5 fruit fly cellular contexts compared by ENCODE assay signal in the genomic region with DNA sequence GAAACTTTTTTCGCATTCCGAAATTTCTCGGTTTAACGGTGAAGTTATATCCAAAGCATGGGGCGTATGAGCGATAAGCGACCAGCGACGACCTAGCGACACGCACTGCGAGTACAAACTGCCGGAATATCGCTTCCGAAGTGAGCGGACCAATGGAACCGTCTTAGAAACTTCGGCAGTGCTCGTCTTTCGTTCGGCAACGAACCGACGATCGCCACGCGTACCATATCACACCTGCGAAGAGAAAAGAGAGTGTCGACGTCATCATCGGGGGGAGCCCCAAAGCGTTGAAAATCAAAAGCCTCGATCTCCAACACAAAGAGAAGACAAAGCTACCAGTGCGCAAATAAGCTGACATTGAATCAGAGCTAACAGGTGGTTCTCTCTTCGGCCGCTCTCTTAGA.
A peak's percentile ranks its signal among the peaks of the same experiment; 100 is the strongest.
TF ChIP-seq lines count a peak whose summit lies in the region.

A gene (minus strand): TSS at position 118 of the 404 bp plus-strand sequence.

- no peak for TF ChIP-seq CTCF in whole organism, embryonic (GFP tag; optimal IDR thresholded peaks at IDR 0.05; lab: Kevin White, UChicago)

TF ChIP-seq in whole organism, adult, 20 proteins besides CTCF, POLR2A, EP300 and RAD21:
- TF ChIP-seq CG12768 (GFP tag; optimal IDR thresholded peaks at IDR 0.05; lab: Kevin White, UChicago) (peak; percentile 34), kay (GFP tag; lab: Kevin White, UChicago; ENCODE audit: borderline replicate concordance) (peak; percentile 42), cic (GFP tag; optimal IDR thresholded peaks at IDR 0.05; lab: Kevin White, UChicago) (peak; percentile 52), Hr96 (GFP tag; optimal IDR thresholded peaks at IDR 0.05; lab: Kevin White, UChicago) (peak; percentile 41), Mnt (GFP tag; optimal IDR thresholded peaks at IDR 0.05; lab: Kevin White, UChicago) (peak; percentile 86), cnc (optimal IDR thresholded peaks at IDR 0.05; lab: Kevin White, UChicago) (no peak), CG33017 (tag; optimal IDR thresholded peaks at IDR 0.05; lab: Kevin White, UChicago) (peak; percentile 45), pad (GFP tag; optimal IDR thresholded peaks at IDR 0.05; lab: Kevin White, UChicago) (peak; percentile 95), CG14711 (tag; optimal IDR thresholded peaks at IDR 0.05; lab: Kevin White, UChicago) (no peak), ovo (GFP tag; optimal IDR thresholded peaks at IDR 0.05; lab: Kevin White, UChicago) (peak; percentile 81), CG11617 (GFP tag; optimal IDR thresholded peaks at IDR 0.05; lab: Kevin White, UChicago) (no peak), bab1 (GFP tag; optimal IDR thresholded peaks at IDR 0.05; lab: Kevin White, UChicago) (peak; percentile 50)

TF ChIP-seq in whole organism, embryonic, 481 proteins besides CTCF, POLR2A, EP300 and RAD21 (continues in another document):
- TF ChIP-seq caup (GFP tag; optimal IDR thresholded peaks at IDR 0.05; lab: Kevin White, UChicago; ENCODE audit: severe bottlenecking) (peak; percentile 33), Drgx (GFP tag; IDR thresholded peaks at IDR 0.05; lab: Robert Waterston, UW) (peak; percentile 29; the same call in 1 of the 2 replicates), ssp (GFP tag; IDR thresholded peaks at IDR 0.05; lab: Robert Waterston, UW) (no peak), bsh (GFP tag; optimal IDR thresholded peaks at IDR 0.05; lab: Kevin White, UChicago) (peak in 1 of 2 experiments; percentile 1), usp (GFP tag; optimal IDR thresholded peaks at IDR 0.05; lab: Kevin White, UChicago) (no peak), kah (GFP tag; optimal IDR thresholded peaks at IDR 0.05; lab: Kevin White, UChicago) (peak; percentile 99), CG7372 (GFP tag; IDR thresholded peaks at IDR 0.05; lab: Robert Waterston, UW) (no peak), aop (GFP tag; IDR thresholded peaks at IDR 0.05; lab: Robert Waterston, UW) (0 out of 2 replicates have a peak, but pooled peaks have one; percentile 26), CG6689 (GFP tag; IDR thresholded peaks at IDR 0.05; lab: Robert Waterston, UW) (no peak), CG4282 (GFP tag; optimal IDR thresholded peaks at IDR 0.05; lab: Kevin White, UChicago) (peak; percentile 8), CG2712 (tag; optimal IDR thresholded peaks at IDR 0.05; lab: Kevin White, UChicago) (no peak), Ravus (GFP tag; IDR thresholded peaks at IDR 0.05; lab: Robert Waterston, UW) (no peak), nmo (GFP tag; optimal IDR thresholded peaks at IDR 0.05; lab: Kevin White, UChicago) (no peak), Xbp1 (GFP tag; optimal IDR thresholded peaks at IDR 0.05; lab: Kevin White, UChicago) (peak; percentile 76), Aef1 (GFP tag; IDR thresholded peaks at IDR 0.05; lab: Robert Waterston, UW) (no peak), Med (GFP tag; lab: Kevin White, UChicago) (peak; percentile 72), Deaf1 (tag; optimal IDR thresholded peaks at IDR 0.05; lab: Kevin White, UChicago) (peak; percentile 100), CG32532 (GFP tag; IDR thresholded peaks at IDR 0.05; lab: Robert Waterston, UW) (peak; percentile 51; the same call in 1 of the 2 replicates)

TF ChIP-seq in whole organism, prepupa, 60 proteins besides CTCF, POLR2A, EP300 and RAD21 (continues in another document):
- TF ChIP-seq Sox102F (GFP tag; optimal IDR thresholded peaks at IDR 0.05; lab: Kevin White, UChicago), result no peak
- TF ChIP-seq CG34406 (GFP tag; optimal IDR thresholded peaks at IDR 0.05; lab: Kevin White, UChicago), result no peak
- no peak for TF ChIP-seq Hr38 (GFP tag; optimal IDR thresholded peaks at IDR 0.05; lab: Kevin White, UChicago)
- no peak for TF ChIP-seq CG11762 (GFP tag; optimal IDR thresholded peaks at IDR 0.05; lab: Kevin White, UChicago; ENCODE audit: insufficient read depth)
- TF ChIP-seq dsx (GFP tag; optimal IDR thresholded peaks at IDR 0.05; lab: Kevin White, UChicago; ENCODE audit: poor library complexity, severe bottlenecking), result no peak
- no peak for TF ChIP-seq fd85E (GFP tag; optimal IDR thresholded peaks at IDR 0.05; lab: Kevin White, UChicago)
- TF ChIP-seq CG6808 (GFP tag; optimal IDR thresholded peaks at IDR 0.05; lab: Kevin White, UChicago), result no peak
- TF ChIP-seq Eip75B (GFP tag; optimal IDR thresholded peaks at IDR 0.05; lab: Kevin White, UChicago), result no peak
- peak; percentile 7 for TF ChIP-seq CG7368 (GFP tag; optimal IDR thresholded peaks at IDR 0.05; lab: Kevin White, UChicago)
- TF ChIP-seq net (GFP tag; optimal IDR thresholded peaks at IDR 0.05; lab: Kevin White, UChicago), result no peak
- no peak for TF ChIP-seq CG11902 (GFP tag; optimal IDR thresholded peaks at IDR 0.05; lab: Kevin White, UChicago)
- TF ChIP-seq CG16779 (tag; optimal IDR thresholded peaks at IDR 0.05; lab: Kevin White, UChicago), result no peak
- TF ChIP-seq CG32006 (GFP tag; optimal IDR thresholded peaks at IDR 0.05; lab: Kevin White, UChicago), result no peak
- TF ChIP-seq fd59A (GFP tag; optimal IDR thresholded peaks at IDR 0.05; lab: Kevin White, UChicago), result no peak
- no peak for TF ChIP-seq topi (GFP tag; optimal IDR thresholded peaks at IDR 0.05; lab: Kevin White, UChicago)
- no peak for TF ChIP-seq CG10631 (GFP tag; optimal IDR thresholded peaks at IDR 0.05; lab: Kevin White, UChicago)
- TF ChIP-seq CG10669 (GFP tag; optimal IDR thresholded peaks at IDR 0.05; lab: Kevin White, UChicago), result no peak
- TF ChIP-seq achi (GFP tag; optimal IDR thresholded peaks at IDR 0.05; lab: Kevin White, UChicago), result no peak
- TF ChIP-seq acj6 (GFP tag; optimal IDR thresholded peaks at IDR 0.05; lab: Kevin White, UChicago), result no peak
- no peak for TF ChIP-seq Hr4 (GFP tag; optimal IDR thresholded peaks at IDR 0.05; lab: Kevin White, UChicago)

TF ChIP-seq in whole organism, pupa, 21 proteins besides CTCF, POLR2A, EP300 and RAD21:
- TF ChIP-seq gl (tag; optimal IDR thresholded peaks at IDR 0.05; lab: Kevin White, UChicago) (peak; percentile 9), Ets98B (GFP tag; IDR thresholded peaks at IDR 0.05; lab: Robert Waterston, UW) (peak; percentile 65), CG8159 (tag; optimal IDR thresholded peaks at IDR 0.05; lab: Kevin White, UChicago) (no peak), CG12605 (GFP tag; IDR thresholded peaks at IDR 0.05; lab: Robert Waterston, UW) (peak; percentile 71), CG32121 (GFP tag; IDR thresholded peaks at IDR 0.05; lab: Robert Waterston, UW) (peak; percentile 49; the same call in 1 of the 2 replicates), CG4496 (GFP tag; IDR thresholded peaks at IDR 0.05; lab: Robert Waterston, UW) (peak; percentile 66; the same call in 2 of the 3 replicates), D1 (tag; optimal IDR thresholded peaks at IDR 0.05; lab: Kevin White, UChicago) (no peak)

TF ChIP-seq in whole organism, wandering third instar larva, 38 proteins besides CTCF, POLR2A, EP300 and RAD21:
- TF ChIP-seq Jra (GFP tag; optimal IDR thresholded peaks at IDR 0.05; lab: Kevin White, UChicago), result peak; percentile 20
- no peak for TF ChIP-seq Dfd (GFP tag; optimal IDR thresholded peaks at IDR 0.05; lab: Kevin White, UChicago)
- TF ChIP-seq Vsx2 (GFP tag; optimal IDR thresholded peaks at IDR 0.05; lab: Kevin White, UChicago; ENCODE audit: partially characterized antibody), result peak; percentile 5
- TF ChIP-seq dsf (GFP tag; optimal IDR thresholded peaks at IDR 0.05; lab: Kevin White, UChicago; ENCODE audit: borderline replicate concordance), result no peak
- no peak for TF ChIP-seq N (GFP tag; optimal IDR thresholded peaks at IDR 0.05; lab: Kevin White, UChicago)
- TF ChIP-seq CG32264 (GFP tag; optimal IDR thresholded peaks at IDR 0.05; lab: Kevin White, UChicago), result peak; percentile 9
- TF ChIP-seq rgr (GFP tag; optimal IDR thresholded peaks at IDR 0.05; lab: Kevin White, UChicago), result peak; percentile 12
- peak; percentile 27 to 83 for TF ChIP-seq dl (GFP tag; optimal IDR thresholded peaks at IDR 0.05; lab: Kevin White, UChicago; ENCODE audit: insufficient read depth in 1 of 2, partially characterized antibody in 2 of 2)
- no peak for TF ChIP-seq CG9705 (GFP tag; optimal IDR thresholded peaks at IDR 0.05; lab: Kevin White, UChicago)
- TF ChIP-seq GATAd (GFP tag; optimal IDR thresholded peaks at IDR 0.05; lab: Kevin White, UChicago), result no peak
- TF ChIP-seq lola (GFP tag; optimal IDR thresholded peaks at IDR 0.05; lab: Kevin White, UChicago), result no peak
- no peak for TF ChIP-seq foxo (GFP tag; optimal IDR thresholded peaks at IDR 0.05; lab: Kevin White, UChicago)
- TF ChIP-seq brk (GFP tag; optimal IDR thresholded peaks at IDR 0.05; lab: Kevin White, UChicago), result no peak
- peak; percentile 95 for TF ChIP-seq h (GFP tag; optimal IDR thresholded peaks at IDR 0.05; lab: Kevin White, UChicago)
- TF ChIP-seq Dif (GFP tag; optimal IDR thresholded peaks at IDR 0.05; lab: Kevin White, UChicago; ENCODE audit: partially characterized antibody), result peak; percentile 73
- TF ChIP-seq psq (GFP tag; optimal IDR thresholded peaks at IDR 0.05; lab: Kevin White, UChicago), result peak; percentile 46
- no peak for TF ChIP-seq HLH106 (tag; optimal IDR thresholded peaks at IDR 0.05; lab: Kevin White, UChicago)
- no peak for TF ChIP-seq Myc (optimal IDR thresholded peaks at IDR 0.05; lab: Kevin White, UChicago)
- peak; percentile 51 for TF ChIP-seq CrebA (GFP tag; optimal IDR thresholded peaks at IDR 0.05; lab: Kevin White, UChicago; ENCODE audit: borderline replicate concordance)
- TF ChIP-seq Hnf4 (GFP tag; optimal IDR thresholded peaks at IDR 0.05; lab: Kevin White, UChicago), result peak; percentile 12
- TF ChIP-seq jim (GFP tag; optimal IDR thresholded peaks at IDR 0.05; lab: Kevin White, UChicago), result no peak
- TF ChIP-seq Rel (GFP tag; optimal IDR thresholded peaks at IDR 0.05; lab: Kevin White, UChicago), result no peak
- TF ChIP-seq Rel (tag; optimal IDR thresholded peaks at IDR 0.05; lab: Kevin White, UChicago), result peak; percentile 99
TF ChIP-seq in whole organism, wandering third instar larva: peak in this region for 11.
